Worm (Caenorhabditis elegans): ENCODE results near the gene sax-2.
"Not testable (repeated sequence)": the region's sequence is repeated elsewhere in the genome, so short reads cannot be mapped to it uniquely, and the experiment has no call there.

Gene sax-2

DNA sequence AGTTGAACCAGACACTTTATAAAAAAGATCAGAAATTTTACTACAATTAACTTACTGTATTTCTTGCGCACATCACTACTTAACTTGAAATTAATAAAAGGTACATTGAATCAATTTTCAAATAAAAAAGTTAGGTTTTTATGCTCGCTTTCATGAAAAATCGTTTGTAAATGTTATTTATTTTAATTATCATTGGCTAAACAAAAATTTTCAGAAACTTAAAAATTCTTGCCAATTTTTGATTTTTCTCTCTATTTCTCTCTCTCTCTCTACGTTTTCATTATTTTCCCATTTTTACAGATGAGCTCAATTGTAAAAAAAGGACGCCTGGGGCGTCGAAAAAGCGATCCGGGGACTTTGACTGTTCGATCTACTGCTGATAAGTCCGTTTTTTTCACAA, at the start of gene sax-2:
Gene sax-2 (plus strand): TSS at position 301 of the 400 bp plus-strand sequence.
- TF ChIP-seq ztf-11 (tag; optimal IDR thresholded peaks at IDR 0.05) = no peak
- TF ChIP-seq C34B4.2 (tag; optimal IDR thresholded peaks at IDR 0.05) = no peak
- TF ChIP-seq blmp-1 (tag; optimal IDR thresholded peaks at IDR 0.05) = no peak
- no peak for TF ChIP-seq nhr-77 (tag; optimal IDR thresholded peaks at IDR 0.05)
- no peak for TF ChIP-seq mep-1 (tag; optimal IDR thresholded peaks at IDR 0.05)
- TF ChIP-seq aha-1 (tag; optimal IDR thresholded peaks at IDR 0.05) = no peak
- TF ChIP-seq C04F5.9 (tag; optimal IDR thresholded peaks at IDR 0.05) = no peak
- TF ChIP-seq vab-15 (tag; optimal IDR thresholded peaks at IDR 0.05) = no peak
- no peak for TF ChIP-seq aly-2 (tag; optimal IDR thresholded peaks at IDR 0.05)

DNA sequence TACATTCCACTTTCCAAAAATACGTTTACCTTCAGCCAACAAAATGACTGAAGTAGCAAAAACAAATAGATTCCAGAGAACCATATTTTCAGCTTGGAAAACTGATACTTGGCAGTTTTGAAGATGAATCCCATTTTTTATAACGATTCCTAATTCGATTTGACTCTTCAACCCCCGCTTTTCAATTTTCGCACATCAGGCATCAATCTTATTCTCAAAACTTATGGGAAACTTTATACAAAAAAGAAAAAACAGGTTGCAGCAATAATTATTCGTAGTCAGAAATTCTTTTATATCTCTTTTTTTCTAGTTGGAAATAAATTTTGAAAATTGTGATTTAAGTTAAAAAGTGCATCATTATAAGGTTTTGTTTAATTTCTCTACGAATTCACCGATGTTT, 47.7 kb upstream of the sax-2 start, which contains the start of gene C45G9.10:
Gene C45G9.10 (minus strand): TSS at position 101 of the 400 bp plus-strand sequence.
- TF ChIP-seq nhr-47 (tag; optimal IDR thresholded peaks at IDR 0.05) = no peak
- TF ChIP-seq swsn-7 (tag; optimal IDR thresholded peaks at IDR 0.05) = no peak
- TF ChIP-seq fkh-8 (tag; optimal IDR thresholded peaks at IDR 0.05) = no peak
- TF ChIP-seq egl-27 (tag; optimal IDR thresholded peaks at IDR 0.05) = no peak
- TF ChIP-seq aha-1 (tag; optimal IDR thresholded peaks at IDR 0.05) = no peak
- TF ChIP-seq blmp-1 (tag; optimal IDR thresholded peaks at IDR 0.05) = no peak
- TF ChIP-seq pag-3 (tag; optimal IDR thresholded peaks at IDR 0.05; ENCODE audit: borderline replicate concordance, insufficient read depth) = no peak
- no peak for TF ChIP-seq snu-23 (GFP tag; optimal IDR thresholded peaks at IDR 0.05)
- no peak for TF ChIP-seq ztf-11 (tag; optimal IDR thresholded peaks at IDR 0.05)
- TF ChIP-seq ama-1 (optimal IDR thresholded peaks at IDR 0.05) = no peak
- no peak for TF ChIP-seq isw-1 (GFP tag; IDR thresholded peaks at IDR 0.05)
- TF ChIP-seq sup-37 (GFP tag; optimal IDR thresholded peaks at IDR 0.05) = no peak
- TF ChIP-seq nhr-20 (tag; optimal IDR thresholded peaks at IDR 0.05) = no peak

DNA sequence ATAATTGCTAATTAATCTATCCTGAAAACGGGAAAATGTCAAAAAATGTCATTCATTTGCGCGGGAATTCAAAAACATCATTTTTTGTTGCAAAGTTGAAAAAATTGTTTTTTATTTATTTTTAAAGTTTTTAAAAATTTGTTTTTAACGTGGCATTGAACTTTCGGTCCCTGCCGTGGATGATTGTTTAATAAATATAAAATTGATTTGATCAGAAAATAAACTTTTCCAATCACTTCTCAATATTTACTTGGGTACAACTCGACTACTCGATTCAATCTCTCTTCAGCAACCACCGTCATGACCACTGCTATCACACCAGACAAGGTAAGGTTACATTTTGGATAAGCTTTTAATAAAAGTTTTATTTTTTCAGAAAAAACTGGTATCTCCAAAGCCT, 47.1 kb upstream of the sax-2 start, which contains the start of gene C45G9.4:
Gene C45G9.4 (plus strand): TSS at position 301 of the 400 bp plus-strand sequence.
- TF ChIP-seq alr-1 (tag; optimal IDR thresholded peaks at IDR 0.05; ENCODE audit: borderline replicate concordance); dpl-1 (GFP tag; optimal IDR thresholded peaks at IDR 0.05); ceh-90 (tag; optimal IDR thresholded peaks at IDR 0.05): not testable (repeated sequence)

ce11 chrIII:5068675-5069233, 40.7 kb upstream of the sax-2 start, which contains the start of the genes C45G9.11 and C45G9.2:
C45G9.11 (minus strand) TSS chrIII:5068725.
C45G9.2 (plus strand) TSS chrIII:5069066.
- TF ChIP-seq fkh-8 (tag; optimal IDR thresholded peaks at IDR 0.05) (peak; percentile 68), lin-13 (GFP tag; optimal IDR thresholded peaks at IDR 0.05) (peak; percentile 54), rnt-1 (tag; optimal IDR thresholded peaks at IDR 0.05) (peak; percentile 98), isw-1 (GFP tag; IDR thresholded peaks at IDR 0.05) (peak; percentile 62), ama-1 (optimal IDR thresholded peaks at IDR 0.05) (no peak), egl-13 (tag; optimal IDR thresholded peaks at IDR 0.05) (peak; percentile 87), F16B12.6 (tag; optimal IDR thresholded peaks at IDR 0.05) (peak; percentile 26), unc-86 (tag; optimal IDR thresholded peaks at IDR 0.05) (peak; percentile 60), ceh-8 (GFP tag; optimal IDR thresholded peaks at IDR 0.05) (peak; percentile 41), C34B4.2 (tag; optimal IDR thresholded peaks at IDR 0.05) (peak; percentile 16), ztf-4 (tag; optimal IDR thresholded peaks at IDR 0.05) (no peak), mab-9 (GFP tag; IDR thresholded peaks at IDR 0.05) (peak; percentile 71), nhr-71 (tag; optimal IDR thresholded peaks at IDR 0.05) (peak; percentile 90), zag-1 (tag; optimal IDR thresholded peaks at IDR 0.05) (no peak), fos-1 (tag; optimal IDR thresholded peaks at IDR 0.05) (peak; percentile 26), sptf-1 (tag; optimal IDR thresholded peaks at IDR 0.05) (no peak), alr-1 (tag; optimal IDR thresholded peaks at IDR 0.05; ENCODE audit: borderline replicate concordance) (no peak), hlh-17 (GFP tag; optimal IDR thresholded peaks at IDR 0.05; ENCODE audit: borderline replicate concordance) (peak; percentile 58), mep-1 (tag; optimal IDR thresholded peaks at IDR 0.05) (peak; percentile 77), ets-5 (GFP tag; IDR thresholded peaks at IDR 0.05) (no peak), sup-37 (GFP tag; optimal IDR thresholded peaks at IDR 0.05) (peak; percentile 69), zip-4 (GFP tag; optimal IDR thresholded peaks at IDR 0.05) (peak; percentile 18), efl-3 (GFP tag; optimal IDR thresholded peaks at IDR 0.05) (peak; percentile 36), ceh-90 (tag; optimal IDR thresholded peaks at IDR 0.05) (peak; percentile 95), nhr-85 (tag) (peak; percentile 95), nhr-237 (tag; optimal IDR thresholded peaks at IDR 0.05) (no peak), ceh-63 (GFP tag; optimal IDR thresholded peaks at IDR 0.05) (peak; percentile 79), aly-2 (tag; optimal IDR thresholded peaks at IDR 0.05) (peak; percentile 45), hpl-2 (GFP tag; optimal IDR thresholded peaks at IDR 0.05) (no peak), fkh-4 (tag; optimal IDR thresholded peaks at IDR 0.05; ENCODE audit: borderline replicate concordance) (peak; percentile 93), C16A3.4 (tag; optimal IDR thresholded peaks at IDR 0.05) (peak; percentile 40)

Data from whole organism, L1 larva.